Worm (Caenorhabditis elegans) whole organism, L2 larva: ENCODE data around the gene srj-29.

Experiments
- F13H6.1 ChIP-seq: sonication (generic microtip); optimal IDR thresholded peaks from 2 replicates; lab custom pipeline; 2016; ENCODE audit warnings: missing genetic modification characterization, missing compliant biosample characterization
- R02D3.7 ChIP-seq: fragments of 150-350 bp; optimal IDR thresholded peaks from 2 replicates; lab custom pipeline; 2014; ENCODE audit warnings: missing biosample characterization, missing genetic modification characterization
- ama-1 ChIP-seq: fragments of 150-350 bp; optimal IDR thresholded peaks from 2 replicates; lab custom pipeline; 2018; ENCODE audit warnings: inconsistent platforms
- blmp-1 ChIP-seq: sonication (generic microtip); optimal IDR thresholded peaks from 2 replicates; lab custom pipeline; 2017; ENCODE audit warnings: missing genetic modification characterization, mild to moderate bottlenecking, missing compliant biosample characterization, antibody characterized with exemption, moderate library complexity; ENCODE audit not compliant: insufficient read depth
- mab-5 ChIP-seq: fragments of 150-350 bp; optimal IDR thresholded peaks from 2 replicates; lab custom pipeline; 2014; ENCODE audit warnings: missing biosample characterization, missing genetic modification characterization
- nhr-10 ChIP-seq: sonication (generic microtip); optimal IDR thresholded peaks from 2 replicates; lab custom pipeline; 2017; ENCODE audit warnings: missing biosample characterization, missing genetic modification characterization
- nhr-12 ChIP-seq: fragments of 150-350 bp; optimal IDR thresholded peaks from 2 replicates; lab custom pipeline; 2014; ENCODE audit warnings: missing biosample characterization, missing genetic modification characterization

ce11 chrV:16045837-16046236 is 29.6 kb upstream of the srj-29 start, which contains the start of gene T10C6.15:
- TF ChIP-seq mab-5 (tag; lab: Kevin White, UChicago), result no peak
- TF ChIP-seq F13H6.1 (tag; lab: Kevin White, UChicago), result no peak
- TF ChIP-seq blmp-1 (tag; lab: Kevin White, UChicago), result no peak
- no peak for TF ChIP-seq nhr-10 (tag; lab: Kevin White, UChicago)
- no peak for TF ChIP-seq nhr-12 (tag; lab: Kevin White, UChicago)
- TF ChIP-seq ama-1 (lab: Kevin White, UChicago), result no peak
- no peak for TF ChIP-seq R02D3.7 (tag; lab: Kevin White, UChicago)
